Worm (Caenorhabditis elegans) whole organism, L2 larva: ENCODE results near the gene C13B9.2.

Experiments used
- C34F6.9 ChIP-seq: fragments of 150-350 bp; optimal IDR thresholded peaks from 2 replicates; lab custom pipeline; 2014; ENCODE audit warnings: missing biosample characterization, missing genetic modification characterization
- F13H6.1 ChIP-seq: sonication (generic microtip); optimal IDR thresholded peaks from 2 replicates; lab custom pipeline; 2016; ENCODE audit warnings: missing genetic modification characterization, missing compliant biosample characterization
- R02D3.7 ChIP-seq: fragments of 150-350 bp; optimal IDR thresholded peaks from 2 replicates; lab custom pipeline; 2014; ENCODE audit warnings: missing biosample characterization, missing genetic modification characterization
- Y55F3AM.14 ChIP-seq: fragments of 200-800 bp; sonication (Bioruptor generic); optimal IDR thresholded peaks from 2 replicates; lab custom pipeline; 2018; ENCODE audit warnings: mild to moderate bottlenecking, missing genetic modification characterization, missing compliant biosample characterization
- ZK546.5 ChIP-seq: sonication (generic microtip); optimal IDR thresholded peaks from 2 replicates; lab custom pipeline; 2017; ENCODE audit warnings: missing biosample characterization, missing genetic modification characterization
- alr-1 ChIP-seq: fragments of 150-350 bp; optimal IDR thresholded peaks from 2 replicates; lab custom pipeline; 2014; ENCODE audit warnings: missing biosample characterization, missing genetic modification characterization
- aly-2 ChIP-seq: fragments of 150-350 bp; optimal IDR thresholded peaks from 2 replicates; lab custom pipeline; 2014; ENCODE audit warnings: missing biosample characterization, missing genetic modification characterization
- ama-1 ChIP-seq: fragments of 150-350 bp; optimal IDR thresholded peaks from 2 replicates; lab custom pipeline; 2018; ENCODE audit warnings: inconsistent platforms
- blmp-1 ChIP-seq: sonication (generic microtip); optimal IDR thresholded peaks from 2 replicates; lab custom pipeline; 2017; ENCODE audit warnings: missing genetic modification characterization, mild to moderate bottlenecking, missing compliant biosample characterization, antibody characterized with exemption, moderate library complexity; ENCODE audit not compliant: insufficient read depth
- ceh-16 ChIP-seq: fragments of 150-350 bp; optimal IDR thresholded peaks from 2 replicates; lab custom pipeline; 2014; ENCODE audit warnings: missing biosample characterization, missing genetic modification characterization
- ceh-82 ChIP-seq: fragments of 150-350 bp; optimal IDR thresholded peaks from 2 replicates; lab custom pipeline; 2014; ENCODE audit warnings: missing biosample characterization, missing genetic modification characterization
- crh-2 ChIP-seq: sonication (generic microtip); optimal IDR thresholded peaks from 2 replicates; lab custom pipeline; 2017; ENCODE audit warnings: missing biosample characterization, missing genetic modification characterization
- dmd-4 ChIP-seq: sonication (generic microtip); optimal IDR thresholded peaks from 2 replicates; lab custom pipeline; 2017; ENCODE audit warnings: missing biosample characterization, missing genetic modification characterization
- egl-27 ChIP-seq: sonication (generic microtip); optimal IDR thresholded peaks from 3 replicates; lab custom pipeline; 2017; ENCODE audit warnings: missing biosample characterization, missing genetic modification reagents, missing genetic modification characterization
- elt-1 ChIP-seq: fragments of 150-350 bp; optimal IDR thresholded peaks from 2 replicates; lab custom pipeline; 2014; ENCODE audit warnings: missing biosample characterization, missing genetic modification characterization
- elt-3 ChIP-seq: sonication (generic microtip); optimal IDR thresholded peaks from 2 replicates; lab custom pipeline; 2017; ENCODE audit warnings: missing biosample characterization, missing genetic modification characterization
- fos-1 ChIP-seq: fragments of 150-350 bp; optimal IDR thresholded peaks from 2 replicates; lab custom pipeline; 2014; ENCODE audit warnings: missing biosample characterization, missing genetic modification characterization
- gmeb-1 ChIP-seq: fragments of 150-350 bp; optimal IDR thresholded peaks from 2 replicates; lab custom pipeline; 2014; ENCODE audit warnings: missing biosample characterization, missing genetic modification characterization
- lin-11 ChIP-seq: fragments of 150-350 bp; sonication (generic microtip); optimal IDR thresholded peaks from 2 replicates; lab custom pipeline; 2014; ENCODE audit warnings: missing biosample characterization, missing genetic modification characterization, inconsistent platforms, mixed read lengths
- lin-13 ChIP-seq: fragments of 150-350 bp; optimal IDR thresholded peaks from 2 replicates; lab custom pipeline; 2014; ENCODE audit warnings: missing biosample characterization, missing genetic modification reagents, missing genetic modification characterization
- lin-39 ChIP-seq: fragments of 150-350 bp; optimal IDR thresholded peaks from 2 replicates; lab custom pipeline; 2014; ENCODE audit warnings: missing biosample characterization, missing genetic modification reagents, missing genetic modification characterization
- lsy-2 ChIP-seq, 2 experiments: fragments of 150-350 bp in 1 of 2; sonication (generic microtip) in 1 of 2; optimal IDR thresholded peaks; 2 replicates each; lab custom pipeline; 2014 to 2017; ENCODE audit warnings: missing biosample characterization in 2 of 2, missing genetic modification characterization in 2 of 2
- mab-5 ChIP-seq: fragments of 150-350 bp; optimal IDR thresholded peaks from 2 replicates; lab custom pipeline; 2014; ENCODE audit warnings: missing biosample characterization, missing genetic modification characterization
- mbf-1 ChIP-seq: sonication (generic microtip); optimal IDR thresholded peaks from 2 replicates; lab custom pipeline; 2017; ENCODE audit warnings: missing biosample characterization, missing genetic modification characterization
- mdl-1 ChIP-seq, 2 experiments: fragments of 150-350 bp in 1 of 2; sonication (generic microtip) in 1 of 2; optimal IDR thresholded peaks; 2 replicates each; lab custom pipeline; 2017; ENCODE audit warnings: missing biosample characterization in 2 of 2, missing genetic modification characterization in 2 of 2
- nhr-10 ChIP-seq: sonication (generic microtip); optimal IDR thresholded peaks from 2 replicates; lab custom pipeline; 2017; ENCODE audit warnings: missing biosample characterization, missing genetic modification characterization
- nhr-11 ChIP-seq: fragments of 150-350 bp; optimal IDR thresholded peaks from 2 replicates; lab custom pipeline; 2014; ENCODE audit warnings: missing biosample characterization, missing genetic modification characterization
- nhr-12 ChIP-seq: fragments of 150-350 bp; optimal IDR thresholded peaks from 2 replicates; lab custom pipeline; 2014; ENCODE audit warnings: missing biosample characterization, missing genetic modification characterization
- nhr-129 ChIP-seq: fragments of 150-350 bp; optimal IDR thresholded peaks from 2 replicates; lab custom pipeline; 2014; ENCODE audit warnings: missing biosample characterization, missing genetic modification characterization
- nhr-21 ChIP-seq: fragments of 150-350 bp; optimal IDR thresholded peaks from 2 replicates; lab custom pipeline; 2014; ENCODE audit warnings: missing biosample characterization, missing genetic modification characterization
- nhr-23 ChIP-seq: fragments of 150-350 bp; optimal IDR thresholded peaks from 2 replicates; lab custom pipeline; 2014; ENCODE audit warnings: missing biosample characterization, missing genetic modification reagents, missing genetic modification characterization
- nhr-237 ChIP-seq: fragments of 150-350 bp; optimal IDR thresholded peaks from 2 replicates; lab custom pipeline; 2014; ENCODE audit warnings: missing biosample characterization, missing genetic modification characterization
- nhr-25 ChIP-seq: fragments of 150-350 bp; sonication (generic microtip); optimal IDR thresholded peaks from 3 replicates; lab custom pipeline; 2014; ENCODE audit warnings: missing biosample characterization, missing genetic modification characterization
- nhr-6 ChIP-seq: fragments of 150-350 bp; optimal IDR thresholded peaks from 2 replicates; lab custom pipeline; 2014; ENCODE audit warnings: missing biosample characterization, missing genetic modification characterization
- nhr-77 ChIP-seq: fragments of 150-350 bp; optimal IDR thresholded peaks from 2 replicates; lab custom pipeline; 2014; ENCODE audit warnings: missing biosample characterization, missing genetic modification characterization
- peb-1 ChIP-seq: fragments of 150-350 bp; optimal IDR thresholded peaks from 2 replicates; lab custom pipeline; 2014; ENCODE audit warnings: missing biosample characterization, missing genetic modification characterization
- sem-4 ChIP-seq: fragments of 150-350 bp; optimal IDR thresholded peaks from 2 replicates; lab custom pipeline; 2014; ENCODE audit warnings: missing biosample characterization, missing genetic modification reagents, missing genetic modification characterization
- skn-1 ChIP-seq: sonication (generic microtip); optimal IDR thresholded peaks from 2 replicates; lab custom pipeline; 2017; ENCODE audit warnings: missing biosample characterization, missing genetic modification characterization
- sma-3 ChIP-seq: sonication (generic microtip); optimal IDR thresholded peaks from 2 replicates; lab custom pipeline; 2016; ENCODE audit warnings: missing genetic modification reagents, missing genetic modification characterization, missing compliant biosample characterization
- sma-9 ChIP-seq, 2 experiments: fragments of 150-350 bp in 1 of 2; sonication (generic microtip) in 1 of 2; optimal IDR thresholded peaks; 2 replicates each; lab custom pipeline; 2014 to 2016; ENCODE audit warnings: missing genetic modification characterization in 2 of 2, mild to moderate bottlenecking in 1 of 2, missing biosample characterization in 1 of 2, missing compliant biosample characterization in 1 of 2, missing genetic modification reagents in 1 of 2, moderate library complexity in 1 of 2
- snpc-4 ChIP-seq: fragments of 150-350 bp; optimal IDR thresholded peaks from 2 replicates; lab custom pipeline; 2014; ENCODE audit warnings: missing biosample characterization, missing genetic modification characterization
- unc-39 ChIP-seq: fragments of 150-350 bp; optimal IDR thresholded peaks from 2 replicates; lab custom pipeline; 2014; ENCODE audit warnings: missing biosample characterization, missing genetic modification characterization
- unc-55 ChIP-seq: fragments of 150-350 bp; sonication (generic microtip); optimal IDR thresholded peaks from 3 replicates; lab custom pipeline; 2014; ENCODE audit warnings: missing biosample characterization, missing genetic modification reagents, missing genetic modification characterization
- unc-62 ChIP-seq: fragments of 150-350 bp; optimal IDR thresholded peaks from 2 replicates; lab custom pipeline; 2014; ENCODE audit warnings: missing biosample characterization, missing genetic modification reagents, missing genetic modification characterization
- zag-1 ChIP-seq: fragments of 150-350 bp; optimal IDR thresholded peaks from 2 replicates; lab custom pipeline; 2014; ENCODE audit warnings: missing biosample characterization, missing genetic modification characterization
- ztf-1 ChIP-seq: fragments of 200-800 bp; sonication (Bioruptor generic); conservative IDR thresholded peaks from 2 replicates; pipeline ENCODE4 v1.3.6; 2022; ENCODE audit warnings: missing genetic modification characterization, missing compliant biosample characterization
- ztf-11 ChIP-seq: sonication (generic microtip); optimal IDR thresholded peaks from 2 replicates; lab custom pipeline; 2017; ENCODE audit warnings: missing biosample characterization, missing genetic modification characterization
- ztf-4 ChIP-seq: fragments of 150-350 bp; optimal IDR thresholded peaks from 2 replicates; lab custom pipeline; 2014; ENCODE audit warnings: missing biosample characterization, missing genetic modification characterization

The C13B9.2 gene

DNA sequence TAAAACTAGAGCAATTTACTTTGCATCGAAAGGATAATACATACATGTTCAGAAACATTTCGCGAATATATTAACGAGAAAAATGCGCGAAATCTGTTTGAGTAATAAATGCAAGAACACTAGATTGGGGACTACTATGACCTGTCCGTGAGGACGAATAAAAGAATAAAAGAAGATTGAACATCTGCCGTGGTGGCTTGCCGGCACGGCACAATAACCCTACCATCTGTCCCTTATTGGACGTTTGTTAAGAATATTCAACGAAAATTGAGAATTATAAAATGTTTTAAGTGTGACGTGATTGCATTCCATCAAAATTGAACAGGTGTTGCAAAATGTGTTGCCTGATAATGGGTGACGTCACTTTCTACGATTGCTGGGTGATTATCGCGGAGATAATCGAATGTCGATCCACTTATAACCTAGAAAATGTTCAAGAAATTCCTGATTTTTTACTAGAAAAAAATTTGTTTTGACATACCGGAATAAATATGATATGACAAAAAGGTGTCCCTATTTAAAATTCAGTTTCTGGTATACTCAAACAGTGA lies 14.5 kb upstream of the C13B9.2 start:
- no peak for TF ChIP-seq mbf-1 (tag; lab: Kevin White, UChicago)
- peak; percentile 63 for TF ChIP-seq sma-9 (GFP tag; optimal IDR thresholded peaks at IDR 0.05; lab: Kevin White, UChicago)
- no peak for TF ChIP-seq sma-9 (tag; optimal IDR thresholded peaks at IDR 0.05; lab: Kevin White, UChicago)
- no peak for TF ChIP-seq crh-2 (tag; lab: Kevin White, UChicago)
- no peak for TF ChIP-seq ceh-16 (tag; lab: Kevin White, UChicago)
- no peak for TF ChIP-seq ama-1 (lab: Kevin White, UChicago)
- no peak for TF ChIP-seq gmeb-1 (tag; lab: Kevin White, UChicago)
- no peak for TF ChIP-seq ztf-4 (tag; lab: Kevin White, UChicago)
- no peak for TF ChIP-seq nhr-129 (tag; lab: Kevin White, UChicago)
- TF ChIP-seq unc-39 (tag; lab: Kevin White, UChicago): no peak
- peak; percentile 3 for TF ChIP-seq fos-1 (tag; lab: Kevin White, UChicago)
- no peak for TF ChIP-seq nhr-12 (tag; lab: Kevin White, UChicago)
- TF ChIP-seq nhr-10 (tag; lab: Kevin White, UChicago): no peak
- no peak for TF ChIP-seq skn-1 (tag; lab: Kevin White, UChicago)
- no peak for TF ChIP-seq unc-62 (GFP tag; lab: Kevin White, UChicago)
- TF ChIP-seq F13H6.1 (tag; lab: Kevin White, UChicago): no peak
- TF ChIP-seq nhr-23: no peak
- TF ChIP-seq, all 48 proteins: peak for 2

DNA sequence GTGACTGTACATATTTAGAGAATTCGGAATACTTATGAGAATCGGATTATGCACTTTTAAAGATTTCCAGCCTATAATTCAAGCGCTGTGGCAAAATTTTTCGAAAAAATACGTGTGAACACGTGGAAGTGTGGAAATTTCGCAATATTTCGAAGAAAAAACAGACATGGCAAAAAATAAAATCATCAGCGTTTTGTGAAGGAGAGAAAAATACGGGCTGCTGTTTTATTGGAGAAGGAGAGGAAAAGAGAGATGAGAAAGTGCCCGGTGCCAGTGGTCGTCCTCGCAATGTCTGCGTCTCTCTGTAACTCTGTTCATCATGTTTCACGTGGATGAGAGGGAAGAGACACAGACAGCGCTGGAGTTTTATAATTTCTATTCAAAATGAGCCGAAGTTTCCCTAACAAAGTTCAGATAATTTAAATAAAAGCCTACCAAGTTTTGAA lies 14.0 kb upstream of the C13B9.2 start:
- TF ChIP-seq ztf-11 (tag; lab: Kevin White, UChicago) (no peak), nhr-23 (no peak), nhr-10 (tag; lab: Kevin White, UChicago) (no peak), mdl-1 (tag; optimal IDR thresholded peaks at IDR 0.05; lab: Kevin White, UChicago) (peak; percentile 78 to 85), ztf-1 (GFP tag; lab: Robert Waterston, UW) (no peak), unc-62 (GFP tag; lab: Kevin White, UChicago) (no peak), nhr-237 (tag; lab: Kevin White, UChicago) (no peak), gmeb-1 (tag; lab: Kevin White, UChicago) (peak; percentile 55), nhr-77 (tag; lab: Kevin White, UChicago) (no peak), sma-9 (GFP tag; optimal IDR thresholded peaks at IDR 0.05; lab: Kevin White, UChicago) (peak; percentile 86), sma-9 (tag; optimal IDR thresholded peaks at IDR 0.05; lab: Kevin White, UChicago) (no peak), dmd-4 (tag; lab: Kevin White, UChicago) (no peak), nhr-6 (tag; lab: Kevin White, UChicago) (peak; percentile 82), lin-39 (tag; lab: Kevin White, UChicago) (no peak), nhr-25 (peak; percentile 52), unc-55 (GFP tag; lab: Kevin White, UChicago) (peak; percentile 86), fos-1 (tag; lab: Kevin White, UChicago) (peak; percentile 63), zag-1 (tag; lab: Kevin White, UChicago) (peak; percentile 75), ceh-82 (tag; lab: Kevin White, UChicago) (no peak), F13H6.1 (tag; lab: Kevin White, UChicago) (peak; percentile 73), nhr-129 (tag; lab: Kevin White, UChicago) (peak; percentile 88), aly-2 (tag; lab: Kevin White, UChicago) (no peak), lin-13 (GFP tag; lab: Kevin White, UChicago) (peak; percentile 82), ceh-16 (tag; lab: Kevin White, UChicago) (no peak), ztf-4 (tag; lab: Kevin White, UChicago) (peak; percentile 92), elt-1 (tag; lab: Kevin White, UChicago) (no peak), alr-1 (tag; lab: Kevin White, UChicago) (no peak), nhr-12 (tag; lab: Kevin White, UChicago) (no peak), nhr-21 (tag; lab: Kevin White, UChicago) (peak; percentile 58), Y55F3AM.14 (GFP tag; lab: Kevin White, UChicago) (peak; percentile 64), unc-39 (tag; lab: Kevin White, UChicago) (no peak), C34F6.9 (peak; percentile 86), skn-1 (tag; lab: Kevin White, UChicago) (no peak), ZK546.5 (tag; lab: Kevin White, UChicago) (no peak), R02D3.7 (tag; lab: Kevin White, UChicago) (no peak), peb-1 (tag; lab: Kevin White, UChicago) (no peak), lsy-2 (tag; optimal IDR thresholded peaks at IDR 0.05; lab: Kevin White, UChicago) (peak; percentile 52 to 86), elt-3 (tag; lab: Kevin White, UChicago) (no peak), crh-2 (tag; lab: Kevin White, UChicago) (peak; percentile 88), blmp-1 (tag; lab: Kevin White, UChicago) (peak; percentile 54), egl-27 (peak; percentile 8), snpc-4 (tag; lab: Kevin White, UChicago) (peak; percentile 77), mab-5 (tag; lab: Kevin White, UChicago) (peak; percentile 63), sem-4 (tag; lab: Kevin White, UChicago) (peak; percentile 58), nhr-11 (tag; lab: Kevin White, UChicago) (no peak), ama-1 (lab: Kevin White, UChicago) (peak; percentile 73), mbf-1 (tag; lab: Kevin White, UChicago) (no peak), sma-3 (GFP tag; lab: Kevin White, UChicago) (peak; percentile 78), lin-11 (peak; percentile 4)
- TF ChIP-seq, all 48 proteins: peak for 25
